Worm (Caenorhabditis elegans) whole organism, mixed stage, embryonic: ENCODE data around the gene F36D3.14.

Experiments
- M03D4.4 ChIP-seq: sonication (generic microtip); optimal IDR thresholded peaks from 2 replicates; lab custom pipeline; 2017; ENCODE audit warnings: mild to moderate bottlenecking, missing genetic modification characterization, missing compliant biosample characterization
- bed-3 ChIP-seq: fragments of 200-800 bp; sonication (Bioruptor generic); optimal IDR thresholded peaks from 3 replicates; lab custom pipeline; 2018; ENCODE audit warnings: mild to moderate bottlenecking, missing genetic modification characterization, moderate library complexity, missing compliant biosample characterization
- blmp-1 ChIP-seq: fragments of 150-350 bp; optimal IDR thresholded peaks from 2 replicates; lab custom pipeline; 2014; ENCODE audit warnings: missing biosample characterization, missing genetic modification characterization
- ceh-39 ChIP-seq: fragments of 150-350 bp; optimal IDR thresholded peaks from 2 replicates; lab custom pipeline; 2014; ENCODE audit warnings: missing biosample characterization, missing genetic modification characterization
- ceh-43 ChIP-seq: fragments of 200-800 bp; sonication (Bioruptor generic); optimal IDR thresholded peaks from 2 replicates; lab custom pipeline; 2018; ENCODE audit warnings: mild to moderate bottlenecking, missing genetic modification characterization, moderate library complexity, missing compliant biosample characterization
- ceh-83 ChIP-seq: fragments of 200-800 bp; sonication (Bioruptor generic); optimal IDR thresholded peaks from 2 replicates; lab custom pipeline; 2018; ENCODE audit warnings: mild to moderate bottlenecking, missing genetic modification characterization, missing compliant biosample characterization
- ces-1 ChIP-seq: fragments of 150-350 bp; optimal IDR thresholded peaks from 2 replicates; lab custom pipeline; 2014; ENCODE audit warnings: missing biosample characterization, missing genetic modification reagents, missing genetic modification characterization
- cnd-1 ChIP-seq: fragments of 200-800 bp; sonication (Bioruptor generic); optimal IDR thresholded peaks from 2 replicates; lab custom pipeline; 2018; ENCODE audit warnings: mild to moderate bottlenecking, missing genetic modification characterization, missing compliant biosample characterization
- drap-1 ChIP-seq: fragments of 200-800 bp; sonication (Bioruptor generic); optimal IDR thresholded peaks from 3 replicates; lab custom pipeline; 2018; ENCODE audit warnings: mild to moderate bottlenecking, missing genetic modification characterization, missing compliant biosample characterization
- elt-1 ChIP-seq: sonication (generic microtip); optimal IDR thresholded peaks from 2 replicates; lab custom pipeline; 2017; ENCODE audit warnings: missing genetic modification characterization, mild to moderate bottlenecking, missing compliant biosample characterization, antibody characterized with exemption, moderate library complexity, borderline replicate concordance; ENCODE audit not compliant: insufficient read depth
- elt-3 ChIP-seq: fragments of 150-350 bp; optimal IDR thresholded peaks from 2 replicates; lab custom pipeline; 2014; ENCODE audit warnings: missing biosample characterization, missing genetic modification characterization
- flh-1 ChIP-seq: fragments of 200-800 bp; sonication (Bioruptor generic); optimal IDR thresholded peaks from 2 replicates; lab custom pipeline; 2018; ENCODE audit warnings: mild to moderate bottlenecking, missing genetic modification characterization, moderate library complexity, missing compliant biosample characterization
- hlh-1 ChIP-seq: fragments of 150-350 bp; optimal IDR thresholded peaks from 2 replicates; lab custom pipeline; 2014; ENCODE audit warnings: missing biosample characterization, missing genetic modification reagents, missing genetic modification characterization
- lin-13 ChIP-seq: fragments of 150-350 bp; optimal IDR thresholded peaks from 2 replicates; lab custom pipeline; 2014; ENCODE audit warnings: missing biosample characterization, missing genetic modification characterization
- lin-32 ChIP-seq: fragments of 200-800 bp; sonication (Bioruptor generic); optimal IDR thresholded peaks from 2 replicates; lab custom pipeline; 2018; ENCODE audit warnings: mild to moderate bottlenecking, missing genetic modification characterization, missing compliant biosample characterization
- lsy-2 ChIP-seq: fragments of 150-350 bp; optimal IDR thresholded peaks from 2 replicates; lab custom pipeline; 2014; ENCODE audit warnings: missing biosample characterization, missing genetic modification characterization
- mab-5 ChIP-seq: fragments of 150-350 bp; optimal IDR thresholded peaks from 2 replicates; lab custom pipeline; 2014; ENCODE audit warnings: missing biosample characterization, missing genetic modification characterization
- mep-1 ChIP-seq: fragments of 150-350 bp; optimal IDR thresholded peaks from 2 replicates; lab custom pipeline; 2017; ENCODE audit warnings: missing biosample characterization, missing genetic modification reagents, missing genetic modification characterization, inconsistent platforms
- mls-2 ChIP-seq: sonication (generic microtip); optimal IDR thresholded peaks from 2 replicates; lab custom pipeline; 2016; ENCODE audit warnings: mild to moderate bottlenecking, missing genetic modification characterization, moderate library complexity, missing compliant biosample characterization
- nhr-12 ChIP-seq: fragments of 150-350 bp; optimal IDR thresholded peaks from 2 replicates; lab custom pipeline; 2014; ENCODE audit warnings: missing biosample characterization, missing genetic modification characterization
- nhr-2 ChIP-seq: fragments of 150-350 bp; optimal IDR thresholded peaks from 2 replicates; lab custom pipeline; 2014; ENCODE audit warnings: missing biosample characterization, missing genetic modification characterization
- nhr-237 ChIP-seq: fragments of 150-350 bp; optimal IDR thresholded peaks from 2 replicates; lab custom pipeline; 2014; ENCODE audit warnings: missing biosample characterization, missing genetic modification characterization
- nhr-28 ChIP-seq: fragments of 150-350 bp; optimal IDR thresholded peaks from 2 replicates; lab custom pipeline; 2014; ENCODE audit warnings: missing biosample characterization, missing genetic modification characterization
- nhr-76 ChIP-seq: sonication (generic microtip); optimal IDR thresholded peaks from 2 replicates; lab custom pipeline; 2017; ENCODE audit warnings: missing biosample characterization, missing genetic modification characterization
- pha-4 ChIP-seq: fragments of 150-350 bp; optimal IDR thresholded peaks from 2 replicates; lab custom pipeline; 2018; ENCODE audit warnings: missing biosample characterization, missing genetic modification reagents, missing genetic modification characterization
- sem-2 ChIP-seq: fragments of 200-800 bp; sonication (Bioruptor generic); optimal IDR thresholded peaks from 2 replicates; lab custom pipeline; 2018; ENCODE audit warnings: mild to moderate bottlenecking, missing genetic modification characterization, missing compliant biosample characterization
- snpc-4 ChIP-seq: fragments of 150-350 bp; optimal IDR thresholded peaks from 2 replicates; lab custom pipeline; 2014; ENCODE audit warnings: missing biosample characterization, missing genetic modification characterization
- sptf-1 ChIP-seq: sonication (generic microtip); optimal IDR thresholded peaks from 2 replicates; lab custom pipeline; 2017; ENCODE audit warnings: mild to moderate bottlenecking, missing genetic modification characterization, moderate library complexity, missing compliant biosample characterization
- tbx-8 ChIP-seq: fragments of 200-800 bp; sonication (Bioruptor generic); optimal IDR thresholded peaks from 2 replicates; lab custom pipeline; 2018; ENCODE audit warnings: mild to moderate bottlenecking, missing genetic modification characterization, moderate library complexity, missing compliant biosample characterization
- unc-120 ChIP-seq: sonication (generic microtip); optimal IDR thresholded peaks from 2 replicates; lab custom pipeline; 2017; ENCODE audit warnings: missing genetic modification characterization, missing compliant biosample characterization; ENCODE audit not compliant: poor library complexity, severe bottlenecking
- unc-39 ChIP-seq: fragments of 150-350 bp; optimal IDR thresholded peaks from 2 replicates; lab custom pipeline; 2014; ENCODE audit warnings: missing biosample characterization, missing genetic modification characterization
- unc-62 ChIP-seq: fragments of 150-350 bp; optimal IDR thresholded peaks from 2 replicates; lab custom pipeline; 2014; ENCODE audit warnings: missing biosample characterization, missing genetic modification reagents, missing genetic modification characterization
- zip-8 ChIP-seq: fragments of 150-350 bp; optimal IDR thresholded peaks from 2 replicates; lab custom pipeline; 2014; ENCODE audit warnings: missing biosample characterization, missing genetic modification characterization
- ztf-11 ChIP-seq: fragments of 150-350 bp; optimal IDR thresholded peaks from 2 replicates; lab custom pipeline; 2014; ENCODE audit warnings: missing biosample characterization, missing genetic modification characterization

Gene F36D3.14

DNA sequence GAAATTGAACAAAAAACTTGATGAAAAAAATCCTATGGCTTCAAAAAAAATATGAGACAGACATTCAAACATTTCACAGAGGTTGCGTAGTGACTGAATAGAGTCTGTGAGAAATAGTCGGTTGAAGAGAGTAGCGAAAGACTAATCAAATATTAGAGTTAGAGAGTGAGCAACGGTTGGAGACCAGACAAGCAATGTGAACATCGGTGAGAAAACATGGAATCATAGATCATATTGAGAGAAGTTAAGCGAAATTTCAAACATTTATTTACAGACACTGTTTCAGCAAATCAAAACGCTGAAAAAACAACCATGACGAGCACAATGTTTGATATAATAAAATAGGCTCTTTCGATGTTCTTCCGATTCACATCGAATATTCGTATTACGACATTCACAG, 3.6 kb upstream of the F36D3.14 start:
- TF ChIP-seq zip-8 (tag; lab: Kevin White, UChicago) (no peak), bed-3 (GFP tag; lab: Kevin White, UChicago) (no peak), elt-1 (tag; lab: Kevin White, UChicago) (no peak), ceh-39 (tag; lab: Kevin White, UChicago) (no peak), nhr-237 (tag; lab: Kevin White, UChicago) (no peak)

DNA sequence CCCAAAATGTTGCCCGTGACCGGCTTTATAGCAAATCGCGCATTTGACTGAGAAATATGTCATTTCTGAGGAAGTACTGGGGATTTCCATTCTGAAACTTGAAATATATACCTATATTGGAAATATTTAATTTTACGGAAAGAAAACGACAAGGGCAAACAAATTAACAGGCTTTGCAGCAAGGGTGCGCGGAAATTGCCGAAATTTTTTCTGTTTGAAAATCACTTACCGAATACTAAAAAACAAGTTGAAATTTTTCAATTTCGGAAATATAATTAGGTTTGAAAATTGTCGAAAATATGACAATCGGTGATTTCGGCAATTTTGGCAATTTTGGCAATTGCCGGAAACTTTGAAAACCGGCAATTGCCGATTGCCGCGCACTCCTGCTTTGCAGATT, 2.8 kb upstream of the F36D3.14 start, which contains the start of gene nhr-54:
Gene nhr-54 (minus strand): TSS at position 101 of the 400 bp plus-strand sequence.
- TF ChIP-seq hlh-1 (no peak), nhr-2 (no peak), sem-2 (no peak), mep-1 (tag; lab: Kevin White, UChicago) (no peak), snpc-4 (tag; lab: Kevin White, UChicago) (no peak), flh-1 (GFP tag; lab: Kevin White, UChicago) (no peak), blmp-1 (tag; lab: Kevin White, UChicago) (no peak), drap-1 (GFP tag; lab: Kevin White, UChicago) (no peak), bed-3 (GFP tag; lab: Kevin White, UChicago) (no peak), unc-120 (tag; lab: Kevin White, UChicago) (no peak), sptf-1 (tag; lab: Kevin White, UChicago) (no peak), mls-2 (no peak), ces-1 (no peak), pha-4 (tag; lab: Kevin White, UChicago) (no peak), tbx-8 (GFP tag; lab: Kevin White, UChicago) (no peak), ceh-39 (tag; lab: Kevin White, UChicago) (no peak), ztf-11 (no peak), ceh-83 (GFP tag; lab: Kevin White, UChicago) (no peak), mab-5 (tag; lab: Kevin White, UChicago) (no peak), lin-13 (tag; lab: Kevin White, UChicago) (no peak)

DNA sequence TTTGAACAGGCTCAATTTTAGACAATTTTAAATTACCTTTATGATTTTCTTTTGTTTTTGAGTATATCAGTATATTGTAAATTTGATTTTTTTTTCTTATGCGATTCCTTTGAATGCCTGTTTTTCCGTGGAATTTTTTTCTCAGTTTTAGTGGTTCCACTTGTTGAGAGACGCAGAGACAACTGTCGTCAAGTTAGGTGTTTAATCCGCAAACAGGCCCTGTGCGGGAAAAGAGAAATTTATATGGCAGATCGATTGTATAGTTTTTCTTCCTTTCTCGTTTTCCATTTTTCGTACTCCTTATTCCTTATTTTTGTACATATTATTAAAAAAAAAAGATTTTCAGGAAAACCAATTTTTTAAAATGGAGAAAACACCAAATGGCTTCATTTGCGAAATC, 4.1 kb downstream of the F36D3.14 start, which contains the start of gene F36D3.1:
Gene F36D3.1 (plus strand): TSS at position 347 of the 400 bp plus-strand sequence.
- TF ChIP-seq snpc-4 (tag; lab: Kevin White, UChicago) (no peak), mab-5 (tag; lab: Kevin White, UChicago) (no peak), tbx-8 (GFP tag; lab: Kevin White, UChicago) (no peak), mep-1 (tag; lab: Kevin White, UChicago) (peak; percentile 44), pha-4 (tag; lab: Kevin White, UChicago) (peak; percentile 34), nhr-12 (tag; lab: Kevin White, UChicago) (no peak), lsy-2 (tag; lab: Kevin White, UChicago) (peak; percentile 45), hlh-1 (peak; percentile 50), ces-1 (peak; percentile 20)

DNA sequence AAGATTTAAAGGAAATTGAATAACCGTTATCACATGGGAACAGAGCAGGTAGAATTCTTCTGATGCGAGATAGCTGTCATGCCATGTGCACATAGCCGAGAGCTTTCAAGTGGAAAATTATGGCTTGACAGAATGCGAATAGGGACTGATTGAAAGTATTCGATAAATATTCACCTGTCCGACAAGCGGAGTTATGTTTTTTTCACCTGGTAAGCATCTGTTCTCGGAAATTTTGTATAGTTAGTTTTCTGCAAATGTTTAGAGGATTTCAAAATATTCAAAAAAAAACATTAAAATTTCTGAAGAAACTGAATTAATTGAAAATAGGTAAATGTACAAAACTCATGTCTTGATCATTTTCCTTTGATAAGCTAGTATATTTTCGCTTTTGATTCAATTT, 5.6 kb downstream of the F36D3.14 start, which contains the start of gene srh-136:
Gene srh-136 (minus strand): TSS at position 93 of the 400 bp plus-strand sequence.
- no peak for TF ChIP-seq flh-1 (GFP tag; lab: Kevin White, UChicago)
- no peak for TF ChIP-seq ztf-11
- TF ChIP-seq unc-39 (tag; lab: Kevin White, UChicago), result no peak
- TF ChIP-seq cnd-1 (tag; lab: Kevin White, UChicago), result no peak
- no peak for TF ChIP-seq lin-13 (tag; lab: Kevin White, UChicago)
- no peak for TF ChIP-seq snpc-4 (tag; lab: Kevin White, UChicago)
- TF ChIP-seq nhr-237 (tag; lab: Kevin White, UChicago), result no peak
- no peak for TF ChIP-seq ceh-39 (tag; lab: Kevin White, UChicago)
- no peak for TF ChIP-seq ceh-83 (GFP tag; lab: Kevin White, UChicago)
- no peak for TF ChIP-seq mep-1 (tag; lab: Kevin White, UChicago)
- no peak for TF ChIP-seq lsy-2 (tag; lab: Kevin White, UChicago)
- no peak for TF ChIP-seq nhr-28 (tag; lab: Kevin White, UChicago)
- TF ChIP-seq pha-4 (tag; lab: Kevin White, UChicago), result no peak
- no peak for TF ChIP-seq ces-1
- TF ChIP-seq unc-120 (tag; lab: Kevin White, UChicago), result no peak
- no peak for TF ChIP-seq M03D4.4 (tag; lab: Kevin White, UChicago)
- no peak for TF ChIP-seq drap-1 (GFP tag; lab: Kevin White, UChicago)
- no peak for TF ChIP-seq blmp-1 (tag; lab: Kevin White, UChicago)

DNA sequence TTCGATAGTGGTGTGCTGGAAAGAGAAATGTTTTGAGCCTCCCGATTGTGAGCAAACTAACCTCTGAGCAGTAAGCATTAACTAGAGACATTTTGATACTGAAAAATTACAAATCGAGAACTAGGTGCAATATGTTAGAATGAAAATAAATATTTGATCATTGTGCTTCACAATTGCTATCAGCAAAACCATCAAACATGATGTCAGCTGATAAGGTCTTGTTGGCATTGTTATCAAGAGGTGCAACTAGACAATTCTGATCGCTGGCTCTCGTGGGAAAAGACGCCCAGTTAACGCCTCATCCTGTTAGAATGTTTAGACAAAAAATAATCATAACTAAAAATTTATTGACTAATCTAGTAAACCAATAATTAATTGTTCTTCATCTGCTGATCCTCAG, 8.7 kb downstream of the F36D3.14 start, which contains the start of gene comt-2:
Gene comt-2 (minus strand): TSS at position 131 of the 400 bp plus-strand sequence.
- no peak for TF ChIP-seq lin-32 (GFP tag; lab: Kevin White, UChicago)
- TF ChIP-seq unc-62 (GFP tag; lab: Kevin White, UChicago), result no peak
- no peak for TF ChIP-seq mep-1 (tag; lab: Kevin White, UChicago)
- TF ChIP-seq ceh-43 (GFP tag; lab: Kevin White, UChicago), result no peak
- no peak for TF ChIP-seq elt-3 (tag; lab: Kevin White, UChicago)
- TF ChIP-seq nhr-2, result no peak
- no peak for TF ChIP-seq nhr-28 (tag; lab: Kevin White, UChicago)
- no peak for TF ChIP-seq cnd-1 (tag; lab: Kevin White, UChicago)
- no peak for TF ChIP-seq drap-1 (GFP tag; lab: Kevin White, UChicago)
- TF ChIP-seq snpc-4 (tag; lab: Kevin White, UChicago), result no peak
- no peak for TF ChIP-seq nhr-76 (tag; lab: Kevin White, UChicago)
- no peak for TF ChIP-seq ztf-11
